Fruit fly (Drosophila melanogaster): ENCODE results near the gene CG31464.

The CG31464 gene

DNA sequence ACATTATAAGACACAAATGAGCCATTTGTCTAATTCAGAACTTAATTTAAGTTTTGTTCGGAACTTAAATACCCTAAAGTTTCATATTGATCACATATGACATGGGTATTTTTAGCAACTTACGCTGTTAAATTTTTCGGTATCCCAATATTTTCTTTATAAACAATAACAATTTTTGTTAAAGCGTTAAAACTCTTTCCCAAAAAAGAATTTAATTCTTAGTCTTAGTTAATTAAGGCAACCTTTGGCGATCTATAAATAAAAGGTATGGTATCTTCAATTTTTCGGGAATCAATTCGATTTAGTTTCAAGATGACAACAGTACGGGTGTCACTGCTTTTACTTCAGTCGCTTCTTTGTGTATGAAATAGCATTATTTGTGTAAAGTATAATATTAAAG is at the start of gene CG31464:
Gene CG31464 (plus strand): TSS at position 301 of the 400 bp plus-strand sequence.
- TF ChIP-seq sens (GFP tag) (peak; percentile 33), pho (GFP tag; optimal IDR thresholded peaks at IDR 0.05) (no peak), gem (tag; optimal IDR thresholded peaks at IDR 0.05) (no peak)

DNA sequence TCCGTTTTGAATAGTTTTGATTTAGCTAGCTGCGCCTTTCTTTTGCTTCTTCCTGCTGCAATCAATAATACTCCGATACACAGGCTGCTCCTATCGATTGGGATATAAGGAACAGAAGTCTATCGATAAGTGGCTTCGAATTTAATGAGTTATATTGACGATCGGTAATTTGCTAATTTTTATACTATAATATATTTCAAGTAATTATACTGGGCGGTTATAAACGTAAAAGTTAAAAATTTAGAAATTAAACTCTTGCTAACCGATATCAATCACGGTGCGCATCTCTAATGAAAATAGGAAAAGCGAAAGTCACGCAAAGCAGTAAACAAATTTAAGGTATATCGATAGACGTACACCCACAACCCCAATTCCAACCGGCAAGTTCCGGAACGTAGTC is 47.3 kb upstream of the CG31464 start, which contains the start of the genes CG9636, CG18749 and CG33722:
Gene CG9636 (minus strand): TSS at position 73 of the 400 bp plus-strand sequence.
Gene CG18749 (plus strand): TSS at position 336 of the 400 bp plus-strand sequence.
Gene CG33722 (plus strand): TSS at position 336 of the 400 bp plus-strand sequence.
- TF ChIP-seq da (GFP tag; optimal IDR thresholded peaks at IDR 0.05) (no peak), CG9727 (GFP tag; optimal IDR thresholded peaks at IDR 0.05) (peak; percentile 76), cato (GFP tag; optimal IDR thresholded peaks at IDR 0.05; ENCODE audit: borderline replicate concordance) (peak; percentile 32), sqz (GFP tag; optimal IDR thresholded peaks at IDR 0.05) (no peak), CG4820 (GFP tag; optimal IDR thresholded peaks at IDR 0.05) (peak; percentile 47), sens-2 (GFP tag; IDR thresholded peaks at IDR 0.05) (peak; percentile 37; the same call in 1 of the 2 replicates), CG10366 (GFP tag; IDR thresholded peaks at IDR 0.05) (peak; percentile 39; the same call in 1 of the 2 replicates), CG2129 (GFP tag; IDR thresholded peaks at IDR 0.05; ENCODE audit: partially characterized antibody) (peak; percentile 95), CG10431 (GFP tag; optimal IDR thresholded peaks at IDR 0.05) (peak; percentile 57), tio (GFP tag; optimal IDR thresholded peaks at IDR 0.05) (peak; percentile 15), CG10979 (tag; optimal IDR thresholded peaks at IDR 0.05) (peak; percentile 66), Myb (GFP tag; optimal IDR thresholded peaks at IDR 0.05) (no peak), CG10462 (GFP tag; optimal IDR thresholded peaks at IDR 0.05) (no peak), Dll (GFP tag; IDR thresholded peaks at IDR 0.05; ENCODE audit: partially characterized antibody) (peak; percentile 99), MTF-1 (GFP tag; optimal IDR thresholded peaks at IDR 0.05; ENCODE audit: borderline replicate concordance) (no peak), az2 (GFP tag; optimal IDR thresholded peaks at IDR 0.05) (peak; percentile 73), fu2 (GFP tag; optimal IDR thresholded peaks at IDR 0.05) (no peak), crc (GFP tag; optimal IDR thresholded peaks at IDR 0.05) (no peak), so (GFP tag; IDR thresholded peaks at IDR 0.05) (no peak), unc-4 (GFP tag; IDR thresholded peaks at IDR 0.05; ENCODE audit: partially characterized antibody) (peak; percentile 97), twi (tag; optimal IDR thresholded peaks at IDR 0.05) (peak; percentile 56), chinmo (GFP tag; IDR thresholded peaks at IDR 0.05; ENCODE audit: partially characterized antibody) (peak; percentile 91; the same call in 3 of the 4 replicates), sob (GFP tag; IDR thresholded peaks at IDR 0.05) (peak; percentile 76), schlank (tag; optimal IDR thresholded peaks at IDR 0.05) (no peak), CG4360 (GFP tag; IDR thresholded peaks at IDR 0.05) (0 out of 2 replicates have a peak, but pooled peaks have one; percentile 12), CG16813 (GFP tag; IDR thresholded peaks at IDR 0.05; ENCODE audit: partially characterized antibody) (peak; percentile 96), HmgD (GFP tag; optimal IDR thresholded peaks at IDR 0.05) (no peak), Sox102F (GFP tag; optimal IDR thresholded peaks at IDR 0.05) (peak; percentile 68), CG14441 (GFP tag; IDR thresholded peaks at IDR 0.05) (peak; percentile 68), Mrtf (GFP tag; IDR thresholded peaks at IDR 0.05) (no peak), Awh (GFP tag; IDR thresholded peaks at IDR 0.05) (peak; percentile 66; the same call in 1 of the 2 replicates), lbe (GFP tag; optimal IDR thresholded peaks at IDR 0.05) (peak; percentile 87), Max (GFP tag; optimal IDR thresholded peaks at IDR 0.05) (peak; percentile 76), CG3995 (GFP tag; optimal IDR thresholded peaks at IDR 0.05) (peak; percentile 87), bab2 (GFP tag; optimal IDR thresholded peaks at IDR 0.05) (no peak), yki (optimal IDR thresholded peaks at IDR 0.05) (no peak), nerfin-2 (GFP tag; IDR thresholded peaks at IDR 0.05; ENCODE audit: partially characterized antibody) (peak; percentile 97), CG2120 (GFP tag; optimal IDR thresholded peaks at IDR 0.05) (peak; percentile 79), Chrac-16 (GFP tag; optimal IDR thresholded peaks at IDR 0.05) (peak; percentile 73), Gsc (GFP tag; IDR thresholded peaks at IDR 0.05) (no peak), CG18262 (tag; optimal IDR thresholded peaks at IDR 0.05) (peak; percentile 76), CG34422 (GFP tag; IDR thresholded peaks at IDR 0.05) (no peak; the same call in 1 of the 3 replicates), ems (GFP tag; optimal IDR thresholded peaks at IDR 0.05) (peak; percentile 63), CG12104 (GFP tag; optimal IDR thresholded peaks at IDR 0.05) (peak; percentile 50), Antp (GFP tag; optimal IDR thresholded peaks at IDR 0.05) (peak; percentile 24), dati (GFP tag; IDR thresholded peaks at IDR 0.05) (no peak), CG17186 (GFP tag; optimal IDR thresholded peaks at IDR 0.05) (peak; percentile 50)
